Worm (Caenorhabditis elegans) whole organism, L4 larva: ENCODE measurements around the gene ZC455.1.

Experiments
- F26F4.8 ChIP-seq: fragments of 200-800 bp; sonication (Bioruptor generic); conservative IDR thresholded peaks from 2 replicates; pipeline ENCODE4 v1.3.6; 2022; ENCODE audit warnings: missing genetic modification characterization, missing compliant biosample characterization
- F44E2.7 ChIP-seq: fragments of 200-800 bp; sonication (Bioruptor generic); IDR thresholded peaks from 2 replicates; pipeline ENCODE4 v2.1.2; 2022; ENCODE audit warnings: missing genetic modification characterization, missing compliant biosample characterization
- F49E8.2 ChIP-seq: sonication (generic microtip); optimal IDR thresholded peaks from 2 replicates; lab custom pipeline; 2016; ENCODE audit warnings: missing compliant biosample characterization, mild to moderate bottlenecking, missing genetic modification characterization, borderline replicate concordance
- T20F7.1 ChIP-seq: fragments of 200-800 bp; sonication (Bioruptor generic); optimal IDR thresholded peaks from 2 replicates; lab custom pipeline; 2018; ENCODE audit warnings: mild to moderate bottlenecking, missing genetic modification characterization, missing compliant biosample characterization
- aha-1 ChIP-seq: fragments of 150-350 bp; peaks from one replicate; lab custom pipeline; 2014; ENCODE audit warnings: missing biosample characterization, missing genetic modification characterization
- ama-1 ChIP-seq: fragments of 150-350 bp; optimal IDR thresholded peaks from 2 replicates; lab custom pipeline; 2014; ENCODE audit warnings: inconsistent platforms, mixed read lengths
- arid-1 ChIP-seq: fragments of 200-800 bp; sonication (Bioruptor generic); conservative IDR thresholded peaks from 2 replicates; pipeline ENCODE4 v1.3.6; 2022; ENCODE audit warnings: missing genetic modification reagents, missing genetic modification characterization, missing compliant biosample characterization
- ceh-20 ChIP-seq: fragments of 200-800 bp; sonication (Bioruptor generic); IDR thresholded peaks from 2 replicates; pipeline ENCODE4 v1.3.6; 2022; ENCODE audit warnings: missing genetic modification reagents, missing genetic modification characterization, missing compliant biosample characterization
- ceh-44 ChIP-seq: fragments of 200-800 bp; sonication (Bioruptor generic); IDR thresholded peaks from 2 replicates; pipeline ENCODE4 v1.3.6; 2022; ENCODE audit warnings: missing genetic modification reagents, missing genetic modification characterization, missing compliant biosample characterization
- cey-2 ChIP-seq: sonication (generic microtip); optimal IDR thresholded peaks from 3 replicates; lab custom pipeline; 2017; ENCODE audit warnings: missing genetic modification characterization, mild to moderate bottlenecking, missing compliant biosample characterization, antibody characterized with exemption, borderline replicate concordance; ENCODE audit not compliant: insufficient read depth
- ctbp-1 ChIP-seq: fragments of 200-800 bp; sonication (Bioruptor generic); IDR thresholded peaks from 2 replicates; pipeline ENCODE4 v1.3.6; 2022; ENCODE audit warnings: missing genetic modification reagents, missing genetic modification characterization, missing compliant biosample characterization
- daf-19 ChIP-seq: fragments of 200-800 bp; sonication (Bioruptor generic); conservative IDR thresholded peaks from 2 replicates; pipeline ENCODE4 v1.3.6; 2022; ENCODE audit warnings: missing genetic modification characterization, missing compliant biosample characterization
- daf-8 ChIP-seq: fragments of 200-800 bp; sonication (Bioruptor generic); IDR thresholded peaks from 2 replicates; pipeline ENCODE4 v1.3.6; 2022; ENCODE audit warnings: missing genetic modification characterization, missing compliant biosample characterization
- dmd-9 ChIP-seq: fragments of 200-800 bp; sonication (Bioruptor generic); IDR thresholded peaks from 2 replicates; pipeline ENCODE4 v1.3.6; 2022; ENCODE audit warnings: missing genetic modification reagents, missing genetic modification characterization, missing compliant biosample characterization
- dve-1 ChIP-seq: sonication (generic microtip); optimal IDR thresholded peaks from 2 replicates; lab custom pipeline; 2017; ENCODE audit warnings: antibody characterized with exemption, mild to moderate bottlenecking, missing genetic modification characterization, missing compliant biosample characterization; ENCODE audit not compliant: insufficient read depth
- gei-8 ChIP-seq: fragments of 200-800 bp; sonication (Bioruptor generic); optimal IDR thresholded peaks from 2 replicates; lab custom pipeline; 2018; ENCODE audit warnings: mild to moderate bottlenecking, missing genetic modification characterization, missing compliant biosample characterization
- hif-1 ChIP-seq, 2 experiments: sonication (generic microtip); optimal IDR thresholded peaks; 2 replicates each; lab custom pipeline; 2016 to 2017; ENCODE audit warnings: missing compliant biosample characterization in 2 of 2, missing genetic modification characterization in 2 of 2, missing genetic modification reagents in 2 of 2, missing genotype in 2 of 2, mild to moderate bottlenecking in 1 of 2
- lim-7 ChIP-seq: fragments of 200-800 bp; sonication (Bioruptor generic); IDR thresholded peaks from 2 replicates; pipeline ENCODE4 v1.3.6; 2022; ENCODE audit warnings: missing genetic modification characterization, missing compliant biosample characterization
- lin-39 ChIP-seq: fragments of 150-350 bp; optimal IDR thresholded peaks from 2 replicates; lab custom pipeline; 2014; ENCODE audit warnings: missing biosample characterization, missing genetic modification reagents, missing genetic modification characterization
- lsy-2 ChIP-seq, 2 experiments: fragments of 150-350 bp in 1 of 2; sonication (generic microtip) in 1 of 2; optimal IDR thresholded peaks; 2 replicates each; lab custom pipeline; 2014 to 2017; ENCODE audit warnings: missing biosample characterization in 2 of 2, missing genetic modification characterization in 2 of 2
- mxl-2 ChIP-seq: fragments of 200-800 bp; sonication (Bioruptor generic); conservative IDR thresholded peaks from 2 replicates; pipeline ENCODE4 v1.3.6; 2022; ENCODE audit warnings: missing genetic modification reagents, missing genetic modification characterization, missing compliant biosample characterization
- nhr-102 ChIP-seq: sonication (generic microtip); optimal IDR thresholded peaks from 2 replicates; lab custom pipeline; 2016; ENCODE audit warnings: mild to moderate bottlenecking, missing genetic modification characterization, moderate library complexity, missing compliant biosample characterization
- nhr-111 ChIP-seq: fragments of 200-800 bp; sonication (Bioruptor generic); optimal IDR thresholded peaks from 2 replicates; lab custom pipeline; 2018; ENCODE audit warnings: mild to moderate bottlenecking, missing genetic modification characterization, missing compliant biosample characterization
- nhr-25 ChIP-seq: sonication (generic microtip); optimal IDR thresholded peaks from 2 replicates; lab custom pipeline; 2017; ENCODE audit warnings: missing genetic modification characterization, mild to moderate bottlenecking, missing compliant biosample characterization, antibody characterized with exemption, moderate library complexity, borderline replicate concordance; ENCODE audit not compliant: insufficient read depth
- nhr-48 ChIP-seq: sonication (generic microtip); optimal IDR thresholded peaks from 2 replicates; lab custom pipeline; 2016; ENCODE audit warnings: mild to moderate bottlenecking, missing genetic modification characterization, missing compliant biosample characterization
- php-3 ChIP-seq: fragments of 200-800 bp; sonication (Bioruptor generic); IDR thresholded peaks from 2 replicates; pipeline ENCODE4 v1.3.6; 2022; ENCODE audit warnings: missing genetic modification reagents, missing genetic modification characterization, missing compliant biosample characterization
- pqm-1 ChIP-seq: sonication (generic microtip); optimal IDR thresholded peaks from 2 replicates; lab custom pipeline; 2017; ENCODE audit warnings: missing biosample characterization, missing genetic modification characterization
- sdz-12 ChIP-seq: fragments of 200-800 bp; sonication (Bioruptor generic); optimal IDR thresholded peaks from 2 replicates; lab custom pipeline; 2018; ENCODE audit warnings: mild to moderate bottlenecking, missing genetic modification characterization, missing compliant biosample characterization
- set-16 ChIP-seq: fragments of 200-800 bp; sonication (Bioruptor generic); IDR thresholded peaks from 2 replicates; pipeline ENCODE4 v1.3.6; 2022; ENCODE audit warnings: missing genetic modification reagents, missing genetic modification characterization, missing compliant biosample characterization
- spr-1 ChIP-seq: sonication (generic microtip); optimal IDR thresholded peaks from 2 replicates; lab custom pipeline; 2016; ENCODE audit warnings: mild to moderate bottlenecking, missing genetic modification characterization, missing compliant biosample characterization
- tag-97 ChIP-seq: fragments of 200-800 bp; sonication (Bioruptor generic); IDR thresholded peaks from 2 replicates; pipeline ENCODE4 v1.3.6; 2022; ENCODE audit warnings: missing genetic modification characterization, missing compliant biosample characterization
- unc-39 ChIP-seq: sonication (generic microtip); optimal IDR thresholded peaks from 2 replicates; lab custom pipeline; 2017; ENCODE audit warnings: missing biosample characterization, missing genetic modification characterization
- vab-7 ChIP-seq: fragments of 200-800 bp; sonication (Bioruptor generic); IDR thresholded peaks from 2 replicates; pipeline ENCODE4 v1.3.6; 2022; ENCODE audit warnings: missing genetic modification reagents, missing genetic modification characterization, missing compliant biosample characterization
- zfp-3 ChIP-seq: fragments of 200-800 bp; sonication (Bioruptor generic); conservative IDR thresholded peaks from 2 replicates; pipeline ENCODE4 v1.3.6; 2022; ENCODE audit warnings: missing genetic modification reagents, missing genetic modification characterization, missing compliant biosample characterization
- zip-11 ChIP-seq: fragments of 200-800 bp; sonication (Bioruptor generic); IDR thresholded peaks from 2 replicates; pipeline ENCODE4 v1.3.6; 2022; ENCODE audit warnings: missing genetic modification characterization, missing compliant biosample characterization

The ZC455.1 gene

ce11 chrV:12780248-12780647 lies 6.9 kb downstream of the ZC455.1 start (continued):
- TF ChIP-seq hif-1 (tag; optimal IDR thresholded peaks at IDR 0.05; lab: Kevin White, UChicago) (peak in 1 of 2 experiments; percentile 43), nhr-102 (tag; lab: Kevin White, UChicago) (no peak), daf-8 (0 out of 2 replicates have a peak, but pooled peaks have one; percentile 38), tag-97 (GFP tag; lab: Robert Waterston, UW) (no peak), sdz-12 (GFP tag; lab: Kevin White, UChicago) (peak; percentile 91), vab-7 (GFP tag; lab: Robert Waterston, UW) (no peak), nhr-48 (tag; lab: Kevin White, UChicago) (peak; percentile 0), unc-39 (tag; lab: Kevin White, UChicago) (no peak), gei-8 (peak; percentile 43), ctbp-1 (GFP tag; lab: Robert Waterston, UW) (peak; percentile 88), nhr-25 (tag; lab: Kevin White, UChicago) (no peak), daf-19 (GFP tag; lab: Robert Waterston, UW) (peak; percentile 77), mxl-2 (GFP tag; lab: Robert Waterston, UW) (no peak; the same call in 1 of the 2 replicates), zip-11 (GFP tag; lab: Robert Waterston, UW) (peak; percentile 75), aha-1 (tag; lab: Kevin White, UChicago) (peak; percentile 82), zfp-3 (peak; percentile 67), ama-1 (lab: Kevin White, UChicago) (no peak), php-3 (GFP tag; lab: Robert Waterston, UW) (peak; percentile 55; the same call in 1 of the 2 replicates)
- TF ChIP-seq, all 104 proteins: peak for 51

- TF ChIP-seq ama-1 (lab: Kevin White, UChicago), result no peak
- no peak for TF ChIP-seq F44E2.7 (GFP tag; lab: Robert Waterston, UW)
- TF ChIP-seq dmd-9 (GFP tag; lab: Robert Waterston, UW), result no peak
- no peak for TF ChIP-seq pqm-1 (tag; lab: Kevin White, UChicago)
- no peak for TF ChIP-seq lin-39 (tag; lab: Kevin White, UChicago)
- no peak for TF ChIP-seq php-3 (GFP tag; lab: Robert Waterston, UW)
- TF ChIP-seq set-16 (GFP tag; lab: Robert Waterston, UW), result no peak
- no peak for TF ChIP-seq arid-1 (GFP tag; lab: Robert Waterston, UW)
- TF ChIP-seq cey-2, result no peak
- TF ChIP-seq F26F4.8, result no peak
- TF ChIP-seq spr-1 (tag; lab: Kevin White, UChicago), result no peak
- TF ChIP-seq nhr-111 (GFP tag; lab: Kevin White, UChicago), result no peak
- no peak for TF ChIP-seq ceh-44
- TF ChIP-seq, all 104 proteins: peak for 0
These were observed 11.5 kb downstream of the ZC455.1 start, which contains the start of gene sre-20 for ce11 chrV:12784861-12785260. TSS of gene sre-20 (minus strand) at chrV:12784961.

ce11 chrV:12786340-12786739 lies 13.0 kb downstream of the ZC455.1 start:
- TF ChIP-seq F26F4.8, result no peak
- no peak for TF ChIP-seq lsy-2 (tag; optimal IDR thresholded peaks at IDR 0.05; lab: Kevin White, UChicago)
- TF ChIP-seq zip-11 (GFP tag; lab: Robert Waterston, UW), result no peak
- no peak for TF ChIP-seq F49E8.2
- TF ChIP-seq vab-7 (GFP tag; lab: Robert Waterston, UW), result no peak
- TF ChIP-seq sdz-12 (GFP tag; lab: Kevin White, UChicago), result no peak
- TF ChIP-seq T20F7.1, result no peak
- TF ChIP-seq pqm-1 (tag; lab: Kevin White, UChicago), result no peak
- TF ChIP-seq cey-2, result no peak
- no peak for TF ChIP-seq lim-7 (GFP tag; lab: Robert Waterston, UW)
- no peak for TF ChIP-seq dve-1 (tag; lab: Kevin White, UChicago)

- TF ChIP-seq arid-1 (GFP tag; lab: Robert Waterston, UW), result no peak
- no peak for TF ChIP-seq hif-1 (tag; optimal IDR thresholded peaks at IDR 0.05; lab: Kevin White, UChicago)
- no peak for TF ChIP-seq ceh-20 (GFP tag; lab: Robert Waterston, UW)
These were observed 13.7 kb downstream of the ZC455.1 start, which contains the start of gene fkb-4 for ce11 chrV:12787026-12787425. TSS of gene fkb-4 (minus strand) at chrV:12787126.
